Fruit fly (Drosophila melanogaster) whole organism, embryonic: ENCODE data around the gene Swip-1.
A peak's percentile ranks its signal among the peaks of the same experiment; 100 is the strongest.

Experiments
- Asciz ChIP-seq: fragments of 200-800 bp; sonication (Bioruptor generic); optimal IDR thresholded peaks from 2 replicates; lab custom pipeline; 2017; ENCODE audit warnings: missing biosample characterization, mild to moderate bottlenecking, missing genetic modification characterization, missing genetic modification reagents
- Atf6 ChIP-seq: fragments of 200-800 bp; sonication (Bioruptor generic); IDR thresholded peaks from 2 replicates; pipeline ENCODE4 v1.3.6; 2022; ENCODE audit warnings: missing biosample characterization, missing genetic modification characterization
- B-H1 ChIP-seq: fragments of 200-800 bp; sonication (Bioruptor generic); IDR thresholded peaks from 3 replicates; pipeline ENCODE4 v1.3.6; 2022; ENCODE audit warnings: missing biosample characterization, missing genetic modification characterization
- Bdp1 ChIP-seq: fragments of 200-800 bp; sonication (Bioruptor generic); optimal IDR thresholded peaks from 3 replicates; lab custom pipeline; 2016; ENCODE audit warnings: missing biosample characterization, missing genetic modification characterization
- CG11247 ChIP-seq: fragments of 200-800 bp; sonication (Bioruptor generic); IDR thresholded peaks from 2 replicates; pipeline ENCODE4 v1.3.6; 2022; ENCODE audit warnings: missing biosample characterization, missing genetic modification characterization
- CG13287 ChIP-seq: fragments of 200-800 bp; sonication (Bioruptor generic); IDR thresholded peaks from 2 replicates; pipeline ENCODE4 v1.3.6; 2022; ENCODE audit warnings: missing biosample characterization, missing genetic modification characterization; ENCODE audit not compliant: partially characterized antibody
- CG15479 ChIP-seq: fragments of 200-800 bp; sonication (Bioruptor generic); optimal IDR thresholded peaks from 3 replicates; lab custom pipeline; 2019; ENCODE audit warnings: missing biosample characterization, mild to moderate bottlenecking, missing genetic modification characterization, moderate library complexity
- CG31224 ChIP-seq: fragments of 200-800 bp; sonication (Bioruptor generic); IDR thresholded peaks from 2 replicates; pipeline ENCODE4 v1.3.6; 2022; ENCODE audit warnings: missing biosample characterization, missing genetic modification characterization
- CG31365 ChIP-seq: fragments of 200-800 bp; sonication (Bioruptor generic); optimal IDR thresholded peaks from 2 replicates; lab custom pipeline; 2018; ENCODE audit warnings: missing biosample characterization, mild to moderate bottlenecking, missing genetic modification characterization
- CG31388 ChIP-seq: fragments of 200-800 bp; sonication (Bioruptor generic); optimal IDR thresholded peaks from 2 replicates; lab custom pipeline; 2016; ENCODE audit warnings: missing biosample characterization, missing genetic modification characterization
- CG3163 ChIP-seq: fragments of 200-800 bp; sonication (Bioruptor generic); optimal IDR thresholded peaks from 3 replicates; lab custom pipeline; 2016; ENCODE audit warnings: missing biosample characterization, missing genetic modification characterization
- CG33213 ChIP-seq: fragments of 200-800 bp; sonication (Bioruptor generic); optimal IDR thresholded peaks from 3 replicates; lab custom pipeline; 2016; ENCODE audit warnings: missing biosample characterization, missing genetic modification characterization
- CG3407 ChIP-seq: fragments of 200-800 bp; sonication (Bioruptor generic); optimal IDR thresholded peaks from 2 replicates; lab custom pipeline; 2018; ENCODE audit warnings: missing biosample characterization, mild to moderate bottlenecking, missing genetic modification characterization
- CG4404 ChIP-seq: fragments of 200-800 bp; sonication (Bioruptor generic); IDR thresholded peaks from 2 replicates; pipeline ENCODE4 v1.3.6; 2022; ENCODE audit warnings: missing biosample characterization, missing genetic modification characterization
- CG4730 ChIP-seq: fragments of 200-800 bp; sonication (Bioruptor generic); IDR thresholded peaks from 2 replicates; pipeline ENCODE4 v1.3.6; 2022; ENCODE audit warnings: missing biosample characterization, missing genetic modification characterization
- CG6254 ChIP-seq: fragments of 200-800 bp; sonication (Bioruptor generic); optimal IDR thresholded peaks from 3 replicates; lab custom pipeline; 2017; ENCODE audit warnings: mild to moderate bottlenecking, missing biosample characterization, missing genetic modification reagents, missing genetic modification characterization
- CG8290 ChIP-seq, 3 experiments: fragments of 200-800 bp; sonication (Bioruptor generic); optimal IDR thresholded peaks; 2 replicates each; lab custom pipeline; 2016 to 2019; ENCODE audit warnings: missing biosample characterization in 3 of 3, missing genetic modification characterization in 3 of 3, mild to moderate bottlenecking in 2 of 3, moderate library complexity in 1 of 3
- CG8924 ChIP-seq: fragments of 200-800 bp; optimal IDR thresholded peaks from 3 replicates; lab custom pipeline; 2019; ENCODE audit warnings: missing biosample characterization, mild to moderate bottlenecking, missing genetic modification characterization, moderate library complexity
- CHES-1-like ChIP-seq: fragments of 200-800 bp; sonication (Bioruptor generic); optimal IDR thresholded peaks from 2 replicates; lab custom pipeline; 2016; ENCODE audit warnings: missing biosample characterization, missing genetic modification characterization
- Dbx ChIP-seq: fragments of 200-800 bp; sonication (Bioruptor generic); IDR thresholded peaks from 3 replicates; pipeline ENCODE4 v1.3.6; 2022; ENCODE audit warnings: missing biosample characterization, missing genetic modification characterization
- E2f1 ChIP-seq: fragments of 200-800 bp; sonication (Bioruptor generic); IDR thresholded peaks from 2 replicates; pipeline ENCODE4 v1.3.6; 2022; ENCODE audit warnings: missing biosample characterization, missing genetic modification characterization
- Ets65A ChIP-seq: fragments of 200-800 bp; sonication (Bioruptor generic); peaks from one replicate; lab custom pipeline; 2016; ENCODE audit warnings: missing biosample characterization, missing genetic modification characterization
- GATAe ChIP-seq: fragments of 200-800 bp; sonication (Bioruptor generic); conservative IDR thresholded peaks from 2 replicates; pipeline ENCODE4 v1.3.6; 2022; ENCODE audit warnings: missing biosample characterization, missing genetic modification characterization
- Gsc ChIP-seq: fragments of 200-800 bp; sonication (Bioruptor generic); IDR thresholded peaks from 2 replicates; pipeline ENCODE4 v1.3.6; 2022; ENCODE audit warnings: missing biosample characterization, missing genetic modification characterization
- H2.0 ChIP-seq: fragments of 200-800 bp; sonication (Bioruptor generic); IDR thresholded peaks from 2 replicates; pipeline ENCODE4 v1.3.6; 2022; ENCODE audit warnings: missing biosample characterization, missing genetic modification characterization
- Lim3 ChIP-seq: fragments of 200-800 bp; sonication (Bioruptor generic); IDR thresholded peaks from 2 replicates; pipeline ENCODE4 v1.3.6; 2022; ENCODE audit warnings: missing biosample characterization, missing genetic modification characterization
- MESR4 ChIP-seq: fragments of 200-800 bp; sonication (Bioruptor generic); optimal IDR thresholded peaks from 2 replicates; lab custom pipeline; 2018; ENCODE audit warnings: missing biosample characterization, mild to moderate bottlenecking, missing genetic modification characterization, moderate library complexity
- NfI ChIP-seq: fragments of 200-800 bp; sonication (Bioruptor generic); optimal IDR thresholded peaks from 3 replicates; lab custom pipeline; 2018; ENCODE audit warnings: missing biosample characterization, mild to moderate bottlenecking, missing genetic modification characterization, moderate library complexity
- PHDP ChIP-seq: fragments of 200-800 bp; sonication (Bioruptor generic); optimal IDR thresholded peaks from 3 replicates; lab custom pipeline; 2018; ENCODE audit warnings: missing biosample characterization, mild to moderate bottlenecking, missing genetic modification characterization, moderate library complexity
- abd-A ChIP-seq: fragments of 200-800 bp; sonication (Bioruptor generic); optimal IDR thresholded peaks from 3 replicates; lab custom pipeline; 2019; ENCODE audit warnings: missing biosample characterization, mild to moderate bottlenecking, missing genetic modification characterization, moderate library complexity
- az2 ChIP-seq: fragments of 200-800 bp; sonication (Bioruptor generic); optimal IDR thresholded peaks from 3 replicates; lab custom pipeline; 2016; ENCODE audit warnings: missing biosample characterization, missing genetic modification characterization
- disco-r ChIP-seq: fragments of 200-800 bp; sonication (Bioruptor generic); optimal IDR thresholded peaks from 2 replicates; lab custom pipeline; 2016; ENCODE audit warnings: missing biosample characterization, missing genetic modification characterization
- ewg ChIP-seq: fragments of 200-800 bp; sonication (Bioruptor generic); optimal IDR thresholded peaks from 3 replicates; lab custom pipeline; 2017; ENCODE audit warnings: mild to moderate bottlenecking, missing biosample characterization, missing genetic modification reagents, missing genetic modification characterization
- fd102C ChIP-seq: fragments of 200-800 bp; sonication (Bioruptor generic); optimal IDR thresholded peaks from 2 replicates; lab custom pipeline; 2018; ENCODE audit warnings: missing biosample characterization, mild to moderate bottlenecking, missing genetic modification characterization, moderate library complexity
- fru ChIP-seq: fragments of >200 bp; optimal IDR thresholded peaks from 2 replicates; lab custom pipeline; 2017
- gro ChIP-seq: fragments of 200-800 bp; sonication (Bioruptor generic); optimal IDR thresholded peaks from 2 replicates; lab custom pipeline; 2016; ENCODE audit warnings: missing biosample characterization, missing genetic modification characterization
- her ChIP-seq: fragments of 200-800 bp; sonication (Bioruptor generic); optimal IDR thresholded peaks from 2 replicates; lab custom pipeline; 2016; ENCODE audit warnings: missing biosample characterization, missing genetic modification characterization
- jigr1 ChIP-seq: fragments of 200-800 bp; sonication (Bioruptor generic); IDR thresholded peaks from 3 replicates; pipeline ENCODE4 v1.3.6; 2022; ENCODE audit warnings: missing biosample characterization, missing genetic modification characterization
- kah ChIP-seq: fragments of 200-800 bp; sonication (Bioruptor generic); optimal IDR thresholded peaks from 2 replicates; lab custom pipeline; 2018; ENCODE audit warnings: missing biosample characterization, mild to moderate bottlenecking, missing genetic modification characterization
- ken ChIP-seq: fragments of 200-800 bp; sonication (Bioruptor generic); IDR thresholded peaks from 3 replicates; pipeline ENCODE4 v1.3.6; 2022; ENCODE audit warnings: missing biosample characterization, missing genetic modification characterization
- lilli ChIP-seq: fragments of 200-800 bp; sonication (Bioruptor generic); optimal IDR thresholded peaks from 3 replicates; lab custom pipeline; 2016; ENCODE audit warnings: missing biosample characterization, missing genetic modification characterization
- mirr ChIP-seq: fragments of 200-800 bp; sonication (Bioruptor generic); optimal IDR thresholded peaks from 3 replicates; lab custom pipeline; 2018; ENCODE audit warnings: missing biosample characterization, mild to moderate bottlenecking, missing genetic modification characterization
- peb ChIP-seq: fragments of 200-800 bp; sonication (Bioruptor generic); IDR thresholded peaks from 2 replicates; pipeline ENCODE4 v1.3.6; 2022; ENCODE audit warnings: missing biosample characterization, missing genetic modification characterization
- pnt ChIP-seq: fragments of 200-800 bp; sonication (Bioruptor generic); optimal IDR thresholded peaks from 3 replicates; lab custom pipeline; 2016; ENCODE audit warnings: missing biosample characterization, missing genetic modification characterization
- pum ChIP-seq: fragments of 200-800 bp; sonication (Bioruptor generic); optimal IDR thresholded peaks from 2 replicates; lab custom pipeline; 2016; ENCODE audit warnings: missing biosample characterization, missing genetic modification characterization
- sens-2 ChIP-seq: fragments of 200-800 bp; sonication (Bioruptor generic); IDR thresholded peaks from 2 replicates; pipeline ENCODE4 v1.3.6; 2022; ENCODE audit warnings: missing biosample characterization, missing genetic modification characterization
- slbo ChIP-seq: fragments of 200-800 bp; sonication (Bioruptor generic); IDR thresholded peaks from 2 replicates; pipeline ENCODE4 v1.3.6; 2022; ENCODE audit warnings: missing biosample characterization, missing genetic modification characterization
- stc ChIP-seq: fragments of 200-800 bp; sonication (Bioruptor generic); IDR thresholded peaks from 2 replicates; pipeline ENCODE4 v1.3.6; 2022; ENCODE audit warnings: missing biosample characterization, missing genetic modification characterization
- tgo ChIP-seq: fragments of 200-800 bp; sonication (Bioruptor generic); IDR thresholded peaks from 3 replicates; pipeline ENCODE4 v1.3.6; 2022; ENCODE audit warnings: missing biosample characterization, missing genetic modification characterization
- tio ChIP-seq: fragments of 200-800 bp; sonication (Bioruptor generic); optimal IDR thresholded peaks from 2 replicates; lab custom pipeline; 2017; ENCODE audit warnings: missing biosample characterization, missing genetic modification characterization, inconsistent platforms
- wor ChIP-seq: fragments of 200-800 bp; sonication (Bioruptor generic); IDR thresholded peaks from 2 replicates; pipeline ENCODE4 v1.3.6; 2022; ENCODE audit warnings: missing biosample characterization, missing genetic modification characterization

Gene Swip-1

dm6 chr2L:18948065-18948723 lies 38.9 kb downstream of the Swip-1 start (continued):
- TF ChIP-seq CG3163 (GFP tag; lab: Kevin White, UChicago): no peak
- TF ChIP-seq disco-r: no peak
- TF ChIP-seq CG4730 (GFP tag; lab: Robert Waterston, UW): no peak
- no peak for TF ChIP-seq MESR4 (GFP tag; lab: Kevin White, UChicago)
- 0 out of 3 replicates have a peak, but pooled peaks have one; percentile 7 for TF ChIP-seq Dbx (GFP tag; lab: Robert Waterston, UW)
- TF ChIP-seq Asciz (GFP tag; lab: Kevin White, UChicago): peak; percentile 61
- TF ChIP-seq CG4404 (GFP tag; lab: Robert Waterston, UW): 0 out of 2 replicates have a peak, but pooled peaks have one; percentile 22
- TF ChIP-seq abd-A: no peak
- peak; percentile 81 for TF ChIP-seq az2 (GFP tag; lab: Kevin White, UChicago)
- peak; percentile 84 for TF ChIP-seq PHDP (tag; lab: Kevin White, UChicago)
- TF ChIP-seq CG3407 (GFP tag; lab: Kevin White, UChicago): peak; percentile 82
- TF ChIP-seq sens-2 (GFP tag; lab: Robert Waterston, UW): no peak
- peak; percentile 96 for TF ChIP-seq CG31224 (GFP tag; lab: Robert Waterston, UW)
- TF ChIP-seq kah (GFP tag; lab: Kevin White, UChicago): peak; percentile 18
- TF ChIP-seq B-H1 (GFP tag; lab: Robert Waterston, UW): peak; percentile 50; the same call in 2 of the 3 replicates
- TF ChIP-seq her (GFP tag; lab: Kevin White, UChicago): no peak
- TF ChIP-seq slbo (GFP tag; lab: Robert Waterston, UW): 0 out of 2 replicates have a peak, but pooled peaks have one; percentile 22
- no peak for TF ChIP-seq mirr (GFP tag; lab: Kevin White, UChicago)
- peak; percentile 87 for TF ChIP-seq CG8924 (tag; lab: Kevin White, UChicago)
- no peak for TF ChIP-seq Lim3 (GFP tag; lab: Robert Waterston, UW)
- TF ChIP-seq E2f1: 0 out of 2 replicates have a peak, but pooled peaks have one; percentile 24
- TF ChIP-seq stc (GFP tag; lab: Robert Waterston, UW): no peak
- TF ChIP-seq jigr1 (GFP tag; lab: Robert Waterston, UW): no peak
- no peak for TF ChIP-seq gro
- no peak for TF ChIP-seq tgo (GFP tag; lab: Robert Waterston, UW)
- TF ChIP-seq CG8290 (GFP tag; optimal IDR thresholded peaks at IDR 0.05; lab: Kevin White, UChicago): no peak
- TF ChIP-seq CG8290 (tag; optimal IDR thresholded peaks at IDR 0.05; lab: Kevin White, UChicago): no peak
- peak; percentile 57 for TF ChIP-seq CG6254 (GFP tag; lab: Kevin White, UChicago)
- TF ChIP-seq Bdp1 (GFP tag; lab: Kevin White, UChicago): no peak
- TF ChIP-seq Ets65A: peak; percentile 80
- 0 out of 2 replicates have a peak, but pooled peaks have one; percentile 10 for TF ChIP-seq H2.0
- TF ChIP-seq CG11247 (GFP tag; lab: Robert Waterston, UW): no peak; the same call in 1 of the 2 replicates
- TF ChIP-seq fd102C (GFP tag; lab: Kevin White, UChicago): no peak
- TF ChIP-seq CHES-1-like (GFP tag; lab: Kevin White, UChicago): no peak
- TF ChIP-seq CG31365 (tag; lab: Kevin White, UChicago): no peak
- TF ChIP-seq ken (GFP tag; lab: Robert Waterston, UW): peak; percentile 61; the same call in 1 of the 3 replicates
- TF ChIP-seq lilli: peak; percentile 28
- peak; percentile 68 for TF ChIP-seq ewg (GFP tag; lab: Kevin White, UChicago)
- TF ChIP-seq peb (GFP tag; lab: Robert Waterston, UW): peak; percentile 48; the same call in 1 of the 2 replicates
- no peak for TF ChIP-seq Atf6
- TF ChIP-seq GATAe (GFP tag; lab: Robert Waterston, UW): no peak
- peak; percentile 27 for TF ChIP-seq pum (GFP tag; lab: Kevin White, UChicago)
- no peak for TF ChIP-seq Gsc
- TF ChIP-seq wor (GFP tag; lab: Robert Waterston, UW): peak; percentile 62; the same call in 1 of the 2 replicates
- no peak for TF ChIP-seq pnt (GFP tag; lab: Kevin White, UChicago)
- peak; percentile 76 for TF ChIP-seq tio (GFP tag; lab: Kevin White, UChicago)
- no peak for TF ChIP-seq fru (lab: Kevin White, UChicago)
- TF ChIP-seq CG15479 (GFP tag; lab: Kevin White, UChicago): no peak
- TF ChIP-seq CG33213 (GFP tag; lab: Kevin White, UChicago): no peak
- peak; percentile 73 for TF ChIP-seq NfI
- TF ChIP-seq CG31388 (GFP tag; lab: Kevin White, UChicago): no peak
- no peak for TF ChIP-seq CG13287 (GFP tag; lab: Robert Waterston, UW)
